Fruit fly (Drosophila melanogaster): ENCODE measurements around the gene Cyp28d2.

DNA sequence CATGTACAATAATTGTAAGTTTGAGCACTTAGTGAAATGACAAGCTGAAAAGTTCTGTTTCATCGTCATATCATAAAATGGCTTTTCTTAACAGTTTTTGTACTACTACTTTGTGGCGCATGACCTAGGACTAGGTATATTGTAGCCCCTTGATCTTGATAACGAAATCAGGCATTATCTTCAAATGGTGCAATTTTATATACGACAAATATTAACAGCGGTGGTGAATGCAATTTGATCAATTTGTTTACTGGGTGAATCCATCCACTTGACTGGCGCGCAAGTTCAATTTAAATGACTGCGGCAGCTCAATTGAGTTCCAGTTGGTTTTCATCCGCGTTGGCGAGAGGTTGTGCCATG is 3.1 kb downstream of the Cyp28d2 start, which contains the start of gene Cyp28d1:
- TF ChIP-seq Sin3A (optimal IDR thresholded peaks at IDR 0.05): no peak
- no peak for TF ChIP-seq h (optimal IDR thresholded peaks at IDR 0.05)
- no peak for TF ChIP-seq Myc (optimal IDR thresholded peaks at IDR 0.05)
- no peak for TF ChIP-seq psq (optimal IDR thresholded peaks at IDR 0.05)
- no peak for TF ChIP-seq ttk (optimal IDR thresholded peaks at IDR 0.05)
